Fruit fly (Drosophila melanogaster): ENCODE results near the gene aspr.
"Not testable (repeated sequence)": the region's sequence is repeated elsewhere in the genome, so short reads cannot be mapped to it uniquely, and the experiment has no call there.

Gene aspr

dm6 chrX:20133432-20133831 lies 14.5 kb upstream of the aspr start, which contains the start of gene CG15322:
Gene CG15322 (plus strand): TSS chrX:20133579.
- TF ChIP-seq CG14655 (GFP tag; optimal IDR thresholded peaks at IDR 0.05): no peak
- TF ChIP-seq Ets98B (GFP tag; IDR thresholded peaks at IDR 0.05): no peak
- no peak for TF ChIP-seq Pif1A (GFP tag; optimal IDR thresholded peaks at IDR 0.05)
- no peak for TF ChIP-seq CG9948 (tag; optimal IDR thresholded peaks at IDR 0.05)
- TF ChIP-seq Snoo (tag; optimal IDR thresholded peaks at IDR 0.05): no peak
- TF ChIP-seq CG17806 (tag; optimal IDR thresholded peaks at IDR 0.05): no peak
- TF ChIP-seq CG10348 (GFP tag; IDR thresholded peaks at IDR 0.05): no peak
- no peak for TF ChIP-seq CG34367 (tag; optimal IDR thresholded peaks at IDR 0.05)
- TF ChIP-seq CG32121 (GFP tag; IDR thresholded peaks at IDR 0.05): no peak

DNA sequence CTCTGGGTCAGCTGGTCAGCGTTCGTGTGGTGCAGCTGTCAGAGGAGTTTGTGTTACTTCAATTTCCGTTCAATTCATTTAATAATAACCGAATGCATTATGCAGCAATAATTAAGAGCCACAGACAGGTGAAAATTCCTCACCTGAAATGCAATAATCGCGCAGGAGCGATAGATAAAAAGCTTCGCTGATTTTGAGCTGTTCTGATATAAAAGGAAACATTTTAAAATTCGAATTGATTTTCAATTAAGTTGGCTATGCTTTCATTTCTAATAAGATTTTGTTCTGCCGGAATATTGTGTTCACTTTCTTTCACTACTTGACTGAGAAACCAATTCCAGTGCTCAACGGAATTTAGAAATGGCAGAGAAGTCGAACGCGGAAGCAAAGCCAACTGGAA lies 8.4 kb upstream of the aspr start, which contains the start of gene CG42583:
CG42583 (plus strand) TSS at position 301 of the 400 bp plus-strand sequence.
- TF ChIP-seq EcR (GFP tag; optimal IDR thresholded peaks at IDR 0.05): no peak
- no peak for TF ChIP-seq Pif1A (GFP tag; optimal IDR thresholded peaks at IDR 0.05)
- TF ChIP-seq fd96Ca (GFP tag; IDR thresholded peaks at IDR 0.05): no peak
- TF ChIP-seq CG8159 (tag; optimal IDR thresholded peaks at IDR 0.05): no peak
- no peak for TF ChIP-seq Snoo (tag; optimal IDR thresholded peaks at IDR 0.05)
- no peak for TF ChIP-seq CG32121 (GFP tag; IDR thresholded peaks at IDR 0.05)
- TF ChIP-seq CG14655 (GFP tag; optimal IDR thresholded peaks at IDR 0.05): no peak
- no peak for TF ChIP-seq CG4496 (GFP tag; IDR thresholded peaks at IDR 0.05)
- no peak for TF ChIP-seq CG10348 (GFP tag; IDR thresholded peaks at IDR 0.05)
- no peak for TF ChIP-seq CG9948 (tag; optimal IDR thresholded peaks at IDR 0.05)
- TF ChIP-seq CG8301 (tag; optimal IDR thresholded peaks at IDR 0.05): no peak
- no peak for TF ChIP-seq rn (GFP tag; IDR thresholded peaks at IDR 0.05)
- TF ChIP-seq CG15710 (tag; optimal IDR thresholded peaks at IDR 0.05): no peak
- TF ChIP-seq gl (tag; optimal IDR thresholded peaks at IDR 0.05): no peak
- TF ChIP-seq Ets98B (GFP tag; IDR thresholded peaks at IDR 0.05): no peak
- no peak for TF ChIP-seq CG34367 (tag; optimal IDR thresholded peaks at IDR 0.05)
- TF ChIP-seq CG12605 (GFP tag; IDR thresholded peaks at IDR 0.05): no peak

DNA sequence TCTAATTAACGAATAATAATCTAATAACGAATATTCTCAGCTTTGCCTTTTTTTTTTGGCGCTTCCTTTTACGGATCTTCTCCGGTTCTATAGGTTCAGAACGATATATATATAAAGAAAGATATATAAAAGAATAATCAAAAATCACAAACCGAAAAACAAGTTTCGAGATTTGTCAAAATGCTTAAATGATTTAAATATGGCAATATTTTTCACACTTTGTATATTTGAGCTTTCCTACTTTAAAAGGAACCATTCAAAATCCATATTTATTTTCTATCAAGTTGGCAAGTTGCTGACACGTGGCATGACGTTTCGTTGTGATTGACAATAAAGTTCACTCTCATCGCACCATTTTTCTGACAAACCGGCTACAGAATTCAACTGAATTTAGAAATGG lies 7.2 kb upstream of the aspr start, which contains the start of gene CG34332:
CG34332 (plus strand) TSS at position 301 of the 400 bp plus-strand sequence.
- TF ChIP-seq Snoo (tag; optimal IDR thresholded peaks at IDR 0.05) (no peak), CG32121 (GFP tag; IDR thresholded peaks at IDR 0.05) (no peak), CG12605 (GFP tag; IDR thresholded peaks at IDR 0.05) (no peak), CG4496 (GFP tag; IDR thresholded peaks at IDR 0.05) (no peak), D1 (tag; optimal IDR thresholded peaks at IDR 0.05) (no peak), CG13204 (GFP tag; optimal IDR thresholded peaks at IDR 0.05) (no peak), rn (GFP tag; IDR thresholded peaks at IDR 0.05) (no peak), fd96Ca (GFP tag; IDR thresholded peaks at IDR 0.05) (no peak), Pif1A (GFP tag; optimal IDR thresholded peaks at IDR 0.05) (no peak), Pif1B (GFP tag; optimal IDR thresholded peaks at IDR 0.05) (no peak), CG17806 (tag; optimal IDR thresholded peaks at IDR 0.05) (no peak), gl (tag; optimal IDR thresholded peaks at IDR 0.05) (no peak), CG34367 (tag; optimal IDR thresholded peaks at IDR 0.05) (no peak), CG8159 (tag; optimal IDR thresholded peaks at IDR 0.05) (no peak), CG8301 (tag; optimal IDR thresholded peaks at IDR 0.05) (no peak), EcR (GFP tag; optimal IDR thresholded peaks at IDR 0.05) (no peak), CG14655 (GFP tag; optimal IDR thresholded peaks at IDR 0.05) (no peak), Ets98B (GFP tag; IDR thresholded peaks at IDR 0.05) (no peak), CG10348 (GFP tag; IDR thresholded peaks at IDR 0.05) (no peak)

- not testable (repeated sequence) for TF ChIP-seq Snoo (tag; optimal IDR thresholded peaks at IDR 0.05); CG17806 (tag; optimal IDR thresholded peaks at IDR 0.05); CG4496 (GFP tag; IDR thresholded peaks at IDR 0.05)
Measured at dm6 chrX:20143088-20143487, 4.8 kb upstream of the aspr start, which contains the start of gene Or19a. Gene Or19a (minus strand): TSS chrX:20143188.

dm6 chrX:20155947-20156346 lies 8.0 kb downstream of the aspr start:
- TF ChIP-seq CG10348 (GFP tag; IDR thresholded peaks at IDR 0.05) (no peak), Snoo (tag; optimal IDR thresholded peaks at IDR 0.05) (no peak), CG8159 (tag; optimal IDR thresholded peaks at IDR 0.05) (no peak)

DNA sequence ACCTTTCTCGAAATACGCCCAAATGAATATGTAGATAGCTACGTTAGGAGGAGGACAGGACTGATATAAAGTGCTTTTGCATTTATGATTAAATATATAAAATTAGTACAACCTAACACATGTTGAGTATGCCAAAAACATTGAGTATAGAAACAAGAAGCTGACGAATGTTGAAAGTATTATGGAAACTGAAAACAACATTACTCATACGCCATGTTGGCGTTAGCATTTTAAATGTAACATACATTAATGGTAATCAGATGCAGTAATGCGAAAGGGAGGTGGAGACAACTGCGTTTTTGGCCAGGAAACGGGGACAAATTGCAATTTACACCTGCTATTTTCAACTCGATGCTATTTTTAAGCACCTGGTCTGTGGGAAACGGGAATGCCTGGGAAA lies 10.6 kb downstream of the aspr start:
- TF ChIP-seq CG15710 (tag; optimal IDR thresholded peaks at IDR 0.05) (no peak), D1 (tag; optimal IDR thresholded peaks at IDR 0.05) (no peak), gl (tag; optimal IDR thresholded peaks at IDR 0.05) (no peak), fd96Ca (GFP tag; IDR thresholded peaks at IDR 0.05) (no peak), CG9948 (tag; optimal IDR thresholded peaks at IDR 0.05) (no peak)

DNA sequence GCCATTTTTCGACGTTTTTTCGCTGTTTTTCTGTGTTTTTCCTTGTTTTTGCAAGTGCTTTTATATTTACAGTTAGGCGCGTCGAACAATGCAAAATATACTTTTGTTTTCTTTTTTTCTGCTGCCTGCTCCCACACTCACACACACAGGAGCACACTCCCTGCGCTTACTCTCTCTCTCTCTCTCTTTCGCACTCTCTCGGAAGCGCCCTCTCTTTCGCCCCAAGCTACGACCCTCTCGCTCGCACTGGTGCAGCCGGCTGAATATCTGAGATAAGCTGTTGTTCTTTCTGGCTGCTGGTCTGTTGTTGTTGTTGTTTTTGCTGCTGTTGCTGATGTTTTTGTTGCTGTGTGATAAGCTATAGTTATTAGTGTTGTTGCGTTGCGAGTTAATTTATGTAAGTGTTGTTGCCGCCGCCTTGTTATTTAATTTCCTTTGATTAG lies 11.0 kb downstream of the aspr start:
- no peak for TF ChIP-seq D1 (tag; optimal IDR thresholded peaks at IDR 0.05)
- peak; percentile 39 for TF ChIP-seq Pif1A (GFP tag; optimal IDR thresholded peaks at IDR 0.05)
- TF ChIP-seq Pif1B (GFP tag; optimal IDR thresholded peaks at IDR 0.05): peak; percentile 19
- no peak for TF ChIP-seq CG10348 (GFP tag; IDR thresholded peaks at IDR 0.05)
- TF ChIP-seq CG14655 (GFP tag; optimal IDR thresholded peaks at IDR 0.05): no peak
- TF ChIP-seq CG34367 (tag; optimal IDR thresholded peaks at IDR 0.05): peak; percentile 2
- 0 out of 2 replicates have a peak, but pooled peaks have one; percentile 3 for TF ChIP-seq rn (GFP tag; IDR thresholded peaks at IDR 0.05)
- TF ChIP-seq CG32121 (GFP tag; IDR thresholded peaks at IDR 0.05): peak; percentile 48; the same call in 1 of the 2 replicates
- peak; percentile 62; the same call in 2 of the 3 replicates for TF ChIP-seq CG4496 (GFP tag; IDR thresholded peaks at IDR 0.05)
- peak; percentile 64; the same call in 1 of the 2 replicates for TF ChIP-seq CG12605 (GFP tag; IDR thresholded peaks at IDR 0.05)
- peak; percentile 9 for TF ChIP-seq EcR (GFP tag; optimal IDR thresholded peaks at IDR 0.05)
- TF ChIP-seq gl (tag; optimal IDR thresholded peaks at IDR 0.05): peak; percentile 10
- peak; percentile 50; the same call in 1 of the 2 replicates for TF ChIP-seq Ets98B (GFP tag; IDR thresholded peaks at IDR 0.05)
- peak; percentile 49 for TF ChIP-seq CG13204 (GFP tag; optimal IDR thresholded peaks at IDR 0.05)
- peak; percentile 14 for TF ChIP-seq CG8301 (tag; optimal IDR thresholded peaks at IDR 0.05)
- peak; percentile 50; the same call in 1 of the 3 replicates for TF ChIP-seq fd96Ca (GFP tag; IDR thresholded peaks at IDR 0.05)
- peak; percentile 42 for TF ChIP-seq Snoo (tag; optimal IDR thresholded peaks at IDR 0.05)
- TF ChIP-seq CG17806 (tag; optimal IDR thresholded peaks at IDR 0.05): peak; percentile 8
- peak; percentile 24 for TF ChIP-seq CG15710 (tag; optimal IDR thresholded peaks at IDR 0.05)
- peak; percentile 17 for TF ChIP-seq CG8159 (tag; optimal IDR thresholded peaks at IDR 0.05)
- no peak for TF ChIP-seq CG9948 (tag; optimal IDR thresholded peaks at IDR 0.05)

All from whole organism, pupa.